Fruit fly (Drosophila melanogaster) whole organism: Measurements from ENCODE around the gene CG6254.

Experiments used
- CG8478 ChIP-seq: fragments of >200 bp; optimal IDR thresholded peaks from 2 replicates; lab custom pipeline; 2018; ENCODE audit warnings: inconsistent platforms
- Dll ChIP-seq: fragments of >200 bp; optimal IDR thresholded peaks from 2 replicates; lab custom pipeline; 2017
- EcR ChIP-seq, 2 experiments: fragments of >200 bp; optimal IDR thresholded peaks; 2 replicates each; lab custom pipeline; 2017; ENCODE audit warnings: missing biosample characterization in 2 of 2, missing genetic modification characterization in 2 of 2, missing genetic modification reagents in 2 of 2
- psq ChIP-seq: fragments of >200 bp; optimal IDR thresholded peaks from 2 replicates; lab custom pipeline; 2017
- usp ChIP-seq: fragments of >200 bp; optimal IDR thresholded peaks from 2 replicates; lab custom pipeline; 2017; ENCODE audit warnings: missing biosample characterization, missing genetic modification characterization, mixed read lengths

DNA sequence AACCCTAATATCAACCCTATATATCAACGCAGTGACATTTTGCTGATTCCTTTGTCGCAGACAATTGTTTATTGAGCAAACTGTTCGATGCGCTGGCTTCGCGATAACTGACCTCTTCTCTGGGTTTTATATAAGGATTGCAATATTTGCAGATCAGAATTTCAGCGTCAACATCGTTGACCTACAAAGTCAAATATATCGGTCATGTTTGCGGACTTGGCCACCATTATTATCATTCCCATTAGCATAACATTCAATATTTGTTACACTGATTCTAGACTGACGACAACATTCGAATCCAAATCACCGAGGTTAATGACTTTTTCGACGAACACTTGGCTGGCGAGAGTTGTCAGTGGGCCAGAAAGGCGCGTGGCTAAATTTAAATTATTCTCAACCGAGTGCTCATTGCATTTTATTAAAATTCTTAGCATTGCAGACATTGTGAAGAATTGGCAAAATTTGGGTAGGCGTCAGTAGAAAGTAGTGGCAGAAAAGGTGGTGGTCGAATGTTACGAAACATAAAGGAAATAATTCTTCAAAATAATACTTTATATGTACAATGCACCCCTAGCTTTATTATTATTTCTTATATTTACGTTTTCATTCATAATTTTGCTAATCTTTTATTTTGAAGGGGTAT lies 8.1 kb upstream of the CG6254 start:
- TF ChIP-seq Dll (lab: Kevin White, UChicago) (no peak), CG8478 (lab: Kevin White, UChicago) (no peak), EcR (GFP tag; optimal IDR thresholded peaks at IDR 0.05; lab: Kevin White, UChicago) (peak in 1 of 2 experiments; percentile 70), usp (GFP tag; lab: Kevin White, UChicago) (no peak), psq (no peak)
